Worm (Caenorhabditis elegans): ENCODE measurements around the gene Y38E10A.14.

DNA sequence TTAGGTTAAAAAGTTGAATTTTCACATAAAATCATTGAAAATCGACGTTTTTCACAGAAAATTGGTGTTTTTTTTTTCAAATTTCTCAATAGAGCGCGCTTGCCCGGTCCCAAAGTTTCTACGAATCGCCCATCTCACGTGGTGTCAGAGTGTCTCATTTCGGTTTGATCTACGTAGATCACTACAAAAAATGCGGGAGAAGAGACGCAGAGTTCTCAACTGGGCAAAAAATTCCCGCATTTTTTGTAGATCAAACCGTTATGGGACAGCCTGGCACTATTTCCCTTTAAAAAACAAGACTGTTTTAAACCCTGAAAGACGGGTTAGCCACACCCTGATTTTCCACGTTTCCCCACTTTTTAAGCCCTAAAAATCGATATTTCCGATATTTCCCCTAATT is 47.6 kb upstream of the Y38E10A.14 start:
- TF ChIP-seq unc-62 (GFP tag; optimal IDR thresholded peaks at IDR 0.05): no peak
- TF ChIP-seq alr-1 (tag; optimal IDR thresholded peaks at IDR 0.05; ENCODE audit: borderline replicate concordance): no peak
- no peak for TF ChIP-seq blmp-1 (tag; optimal IDR thresholded peaks at IDR 0.05)
- TF ChIP-seq lin-35 (GFP tag; optimal IDR thresholded peaks at IDR 0.05): no peak
- no peak for TF ChIP-seq jun-1 (tag; optimal IDR thresholded peaks at IDR 0.05)
- no peak for TF ChIP-seq nhr-11 (tag; optimal IDR thresholded peaks at IDR 0.05)
- no peak for TF ChIP-seq mdl-1 (tag; optimal IDR thresholded peaks at IDR 0.05)
- no peak for TF ChIP-seq nhr-28 (tag; optimal IDR thresholded peaks at IDR 0.05)
- no peak for TF ChIP-seq ztf-4 (tag; optimal IDR thresholded peaks at IDR 0.05)

Data from whole organism, L1 larva.